Fruit fly (Drosophila melanogaster) whole organism, embryonic: Measurements from ENCODE around the gene TfIIA-S.

Experiments used
- CG12236 ChIP-seq: fragments of 200-800 bp; sonication (Bioruptor generic); optimal IDR thresholded peaks from 2 replicates; lab custom pipeline; 2016; ENCODE audit warnings: missing biosample characterization, missing genetic modification characterization
- CG12744 ChIP-seq: fragments of 200-800 bp; sonication (Bioruptor generic); optimal IDR thresholded peaks from 2 replicates; lab custom pipeline; 2016; ENCODE audit warnings: missing biosample characterization, missing genetic modification characterization
- CG15514 ChIP-seq: fragments of 200-800 bp; sonication (Bioruptor generic); optimal IDR thresholded peaks from 3 replicates; lab custom pipeline; 2017; ENCODE audit warnings: missing biosample characterization, missing genetic modification characterization, mild to moderate bottlenecking, moderate library complexity, missing genetic modification reagents
- CG15696 ChIP-seq: fragments of 200-800 bp; sonication (Bioruptor generic); optimal IDR thresholded peaks from 2 replicates; lab custom pipeline; 2019; ENCODE audit warnings: missing biosample characterization, mild to moderate bottlenecking, missing genetic modification characterization, moderate library complexity
- CG17186 ChIP-seq: fragments of 200-800 bp; sonication (Bioruptor generic); optimal IDR thresholded peaks from 3 replicates; lab custom pipeline; 2017; ENCODE audit warnings: missing biosample characterization, missing genetic modification reagents, missing genetic modification characterization
- CG17359 ChIP-seq: fragments of 200-800 bp; sonication (Bioruptor generic); optimal IDR thresholded peaks from 3 replicates; lab custom pipeline; 2018; ENCODE audit warnings: missing biosample characterization, mild to moderate bottlenecking, missing genetic modification characterization, moderate library complexity
- CG18619 ChIP-seq: fragments of 200-800 bp; sonication (Bioruptor generic); optimal IDR thresholded peaks from 3 replicates; lab custom pipeline; 2017; ENCODE audit warnings: missing biosample characterization, mild to moderate bottlenecking, missing genetic modification characterization
- CG2129 ChIP-seq: fragments of 200-800 bp; sonication (Bioruptor generic); IDR thresholded peaks from 2 replicates; pipeline ENCODE4 v1.3.6; 2022; ENCODE audit warnings: missing biosample characterization, missing genetic modification characterization; ENCODE audit not compliant: partially characterized antibody
- CG2875 ChIP-seq: fragments of 200-800 bp; sonication (Bioruptor generic); optimal IDR thresholded peaks from 2 replicates; lab custom pipeline; 2017; ENCODE audit warnings: missing biosample characterization, mild to moderate bottlenecking, missing genetic modification characterization, missing genetic modification reagents
- CG30020 ChIP-seq: fragments of 200-800 bp; optimal IDR thresholded peaks from 2 replicates; lab custom pipeline; 2019; ENCODE audit warnings: missing biosample characterization, mild to moderate bottlenecking, missing genetic modification characterization, moderate library complexity
- CG30403 ChIP-seq: fragments of 200-800 bp; sonication (Bioruptor generic); optimal IDR thresholded peaks from 3 replicates; lab custom pipeline; 2016; ENCODE audit warnings: missing biosample characterization, missing genetic modification characterization
- CG30431 ChIP-seq: fragments of 200-800 bp; sonication (Bioruptor generic); optimal IDR thresholded peaks from 2 replicates; lab custom pipeline; 2017; ENCODE audit warnings: missing biosample characterization, missing genetic modification characterization
- CG3163 ChIP-seq: fragments of 200-800 bp; sonication (Bioruptor generic); optimal IDR thresholded peaks from 3 replicates; lab custom pipeline; 2016; ENCODE audit warnings: missing biosample characterization, missing genetic modification characterization
- CG43689 ChIP-seq: fragments of 200-800 bp; sonication (Bioruptor generic); IDR thresholded peaks from 2 replicates; pipeline ENCODE4 v1.3.6; 2022; ENCODE audit warnings: missing biosample characterization, missing genetic modification characterization
- CG4404 ChIP-seq: fragments of 200-800 bp; sonication (Bioruptor generic); IDR thresholded peaks from 2 replicates; pipeline ENCODE4 v1.3.6; 2022; ENCODE audit warnings: missing biosample characterization, missing genetic modification characterization
- CG6765 ChIP-seq: fragments of 200-800 bp; sonication (Bioruptor generic); optimal IDR thresholded peaks from 3 replicates; lab custom pipeline; 2017; ENCODE audit warnings: missing biosample characterization, mild to moderate bottlenecking, missing genetic modification characterization
- CG7357 ChIP-seq: fragments of 200-800 bp; sonication (Bioruptor generic); IDR thresholded peaks from 3 replicates; pipeline ENCODE4 v1.3.6; 2022; ENCODE audit warnings: missing biosample characterization, missing genetic modification characterization
- CG7839 ChIP-seq: fragments of 200-800 bp; sonication (Bioruptor generic); optimal IDR thresholded peaks from 3 replicates; lab custom pipeline; 2018; ENCODE audit warnings: missing biosample characterization, mild to moderate bottlenecking, missing genetic modification characterization, moderate library complexity
- CG8388 ChIP-seq: fragments of 200-800 bp; sonication (Bioruptor generic); optimal IDR thresholded peaks from 2 replicates; lab custom pipeline; 2019; ENCODE audit warnings: missing biosample characterization, mild to moderate bottlenecking, missing genetic modification characterization, moderate library complexity
- CG9876 ChIP-seq: fragments of 200-800 bp; sonication (Bioruptor generic); optimal IDR thresholded peaks from 2 replicates; lab custom pipeline; 2016; ENCODE audit warnings: missing biosample characterization, missing genetic modification characterization
- CTCF ChIP-seq: fragments of 200-800 bp; sonication (Bioruptor generic); optimal IDR thresholded peaks from 2 replicates; lab custom pipeline; 2017; ENCODE audit warnings: missing biosample characterization, mild to moderate bottlenecking, missing genetic modification characterization, moderate library complexity
- Dip2 ChIP-seq: fragments of 200-800 bp; sonication (Bioruptor generic); IDR thresholded peaks from 2 replicates; pipeline ENCODE4 v1.3.6; 2022; ENCODE audit warnings: missing biosample characterization, missing genetic modification characterization
- Fer1 ChIP-seq: fragments of 200-800 bp; sonication (Bioruptor generic); optimal IDR thresholded peaks from 2 replicates; lab custom pipeline; 2017; ENCODE audit warnings: missing biosample characterization, mild to moderate bottlenecking, missing genetic modification characterization
- Lpt ChIP-seq: fragments of >200 bp; optimal IDR thresholded peaks from 2 replicates; lab custom pipeline; 2018; ENCODE audit warnings: missing biosample characterization, missing genetic modification characterization
- Myb ChIP-seq: fragments of 200-800 bp; sonication (Bioruptor generic); optimal IDR thresholded peaks from 2 replicates; lab custom pipeline; 2016; ENCODE audit warnings: missing biosample characterization, missing genetic modification characterization
- NFAT ChIP-seq: fragments of 200-800 bp; sonication (Bioruptor generic); IDR thresholded peaks from 2 replicates; pipeline ENCODE4 v1.3.6; 2022; ENCODE audit warnings: missing biosample characterization, missing genetic modification characterization
- PHDP ChIP-seq: fragments of 200-800 bp; sonication (Bioruptor generic); optimal IDR thresholded peaks from 3 replicates; lab custom pipeline; 2018; ENCODE audit warnings: missing biosample characterization, mild to moderate bottlenecking, missing genetic modification characterization, moderate library complexity
- Spps ChIP-seq: fragments of 200-800 bp; sonication (Bioruptor generic); optimal IDR thresholded peaks from 2 replicates; lab custom pipeline; 2018; ENCODE audit warnings: missing biosample characterization, mild to moderate bottlenecking, missing genetic modification characterization
- Trl ChIP-seq, 3 experiments: fragments of >200 bp in 2 of 3; fragments of 200-800 bp in 1 of 3; sonication (Bioruptor generic) in 1 of 3; optimal IDR thresholded peaks; 2 replicates in 1 of 3; 3 replicates in 2 of 3; lab custom pipeline; 2016 to 2017; ENCODE audit warnings: missing biosample characterization in 1 of 3, missing genetic modification characterization in 1 of 3
- abd-A ChIP-seq: fragments of 200-800 bp; sonication (Bioruptor generic); optimal IDR thresholded peaks from 3 replicates; lab custom pipeline; 2019; ENCODE audit warnings: missing biosample characterization, mild to moderate bottlenecking, missing genetic modification characterization, moderate library complexity
- ac ChIP-seq: fragments of 200-800 bp; sonication (Bioruptor generic); optimal IDR thresholded peaks from 3 replicates; lab custom pipeline; 2017; ENCODE audit warnings: missing biosample characterization, mild to moderate bottlenecking, missing genetic modification characterization
- bsh ChIP-seq, 2 experiments: fragments of 200-800 bp; sonication (Bioruptor generic); optimal IDR thresholded peaks; 2 replicates each; lab custom pipeline; 2017 to 2018; ENCODE audit warnings: mild to moderate bottlenecking in 2 of 2, missing biosample characterization in 2 of 2, missing genetic modification characterization in 2 of 2, moderate library complexity in 1 of 2
- btn ChIP-seq: fragments of 200-800 bp; sonication (Bioruptor generic); optimal IDR thresholded peaks from 2 replicates; lab custom pipeline; 2016; ENCODE audit warnings: missing biosample characterization, missing genetic modification characterization
- cato ChIP-seq: fragments of 200-800 bp; sonication (Bioruptor generic); optimal IDR thresholded peaks from 2 replicates; lab custom pipeline; 2016; ENCODE audit warnings: missing biosample characterization, missing genetic modification characterization, borderline replicate concordance
- danr ChIP-seq: fragments of 200-800 bp; sonication (Bioruptor generic); IDR thresholded peaks from 2 replicates; pipeline ENCODE4 v1.3.6; 2022; ENCODE audit warnings: missing biosample characterization, missing genetic modification characterization
- dysf ChIP-seq: fragments of 200-800 bp; sonication (Bioruptor generic); IDR thresholded peaks from 3 replicates; pipeline ENCODE4 v1.3.6; 2022; ENCODE audit warnings: missing biosample characterization, missing genetic modification characterization
- fd64A ChIP-seq: fragments of 200-800 bp; sonication (Bioruptor generic); optimal IDR thresholded peaks from 3 replicates; lab custom pipeline; 2018; ENCODE audit warnings: missing biosample characterization, mild to moderate bottlenecking, missing genetic modification characterization
- fd96Cb ChIP-seq: fragments of 200-800 bp; sonication (Bioruptor generic); optimal IDR thresholded peaks from 2 replicates; lab custom pipeline; 2018; ENCODE audit warnings: missing biosample characterization, mild to moderate bottlenecking, missing genetic modification characterization, moderate library complexity
- fu2 ChIP-seq: fragments of 200-800 bp; sonication (Bioruptor generic); optimal IDR thresholded peaks from 2 replicates; lab custom pipeline; 2016; ENCODE audit warnings: missing biosample characterization, missing genetic modification characterization
- hkb ChIP-seq, 2 experiments: fragments of 200-800 bp in 1 of 2; fragments of >200 bp in 1 of 2; sonication (Bioruptor generic) in 1 of 2; IDR thresholded peaks in 1 of 2; optimal IDR thresholded peaks in 1 of 2; 2 replicates each; pipeline versions ENCODE4 v1.3.6 to Lab custom; 2017 to 2022; ENCODE audit warnings: missing biosample characterization in 1 of 2, missing genetic modification characterization in 1 of 2
- lov ChIP-seq, 2 experiments: fragments of 200-800 bp in 1 of 2; fragments of >200 bp in 1 of 2; sonication (Bioruptor generic) in 1 of 2; IDR thresholded peaks in 1 of 2; optimal IDR thresholded peaks in 1 of 2; 2 replicates in 1 of 2; 3 replicates in 1 of 2; pipeline versions ENCODE4 v1.3.6 to Lab custom; 2017 to 2022; ENCODE audit warnings: missing biosample characterization in 1 of 2, missing genetic modification characterization in 1 of 2
- oc ChIP-seq: fragments of 200-800 bp; sonication (Bioruptor generic); optimal IDR thresholded peaks from 2 replicates; lab custom pipeline; 2018; ENCODE audit warnings: missing biosample characterization, mild to moderate bottlenecking, missing genetic modification characterization, moderate library complexity
- p53 ChIP-seq: fragments of 200-800 bp; sonication (Bioruptor generic); optimal IDR thresholded peaks from 2 replicates; lab custom pipeline; 2016; ENCODE audit warnings: missing biosample characterization, missing genetic modification characterization
- sna ChIP-seq: fragments of 200-800 bp; sonication (Bioruptor generic); IDR thresholded peaks from 2 replicates; pipeline ENCODE4 v1.3.6; 2022; ENCODE audit warnings: missing biosample characterization, missing genetic modification characterization; ENCODE audit not compliant: partially characterized antibody
- tap ChIP-seq: fragments of 200-800 bp; optimal IDR thresholded peaks from 3 replicates; lab custom pipeline; 2019; ENCODE audit warnings: missing biosample characterization, mild to moderate bottlenecking, missing genetic modification characterization, moderate library complexity
- trem ChIP-seq: fragments of 200-800 bp; optimal IDR thresholded peaks from 3 replicates; lab custom pipeline; 2019; ENCODE audit warnings: missing biosample characterization, mild to moderate bottlenecking, missing genetic modification characterization, moderate library complexity
- tup ChIP-seq: fragments of 200-800 bp; sonication (Bioruptor generic); optimal IDR thresholded peaks from 2 replicates; lab custom pipeline; 2016; ENCODE audit warnings: missing biosample characterization, mild to moderate bottlenecking, missing genetic modification characterization, moderate library complexity
- yki ChIP-seq: fragments of >200 bp; optimal IDR thresholded peaks from 3 replicates; lab custom pipeline; 2018

The TfIIA-S gene

DNA sequence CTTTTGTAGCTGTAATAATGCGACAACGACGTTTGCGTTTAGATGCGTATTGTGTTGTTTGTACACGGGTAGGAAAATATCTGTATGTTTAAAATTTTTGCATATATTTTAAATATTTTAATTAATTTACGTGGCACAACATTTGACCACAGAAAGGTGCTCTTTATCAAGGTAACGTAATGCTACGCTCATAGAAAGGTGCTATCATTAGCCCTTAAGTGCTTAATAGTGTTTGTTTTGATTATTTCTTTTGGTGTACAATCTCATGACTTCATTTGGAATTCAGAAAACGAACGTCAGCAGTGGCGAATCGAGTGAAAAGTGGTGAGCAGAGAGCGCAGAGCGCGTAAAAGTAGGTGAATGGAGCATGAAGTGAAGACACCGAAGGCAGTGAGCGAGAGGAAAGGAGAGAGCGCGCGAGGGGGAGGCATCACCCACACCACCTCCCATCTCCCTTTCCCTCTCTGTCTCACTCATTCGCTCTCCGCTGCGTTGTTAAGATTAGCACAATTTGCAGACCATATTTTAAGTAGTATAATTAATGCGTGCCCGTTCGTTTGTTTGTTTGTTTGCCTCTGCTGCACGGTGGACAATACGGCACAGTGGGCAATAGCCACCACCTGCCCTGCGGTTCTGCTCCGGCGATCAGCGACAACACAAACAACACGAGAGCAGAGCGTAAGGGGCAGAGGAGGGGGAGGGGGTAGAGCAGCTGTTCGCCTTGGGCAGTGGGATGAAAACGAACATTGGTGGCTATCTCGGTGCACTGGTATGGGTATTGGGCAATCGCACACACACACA lies 31.0 kb upstream of the TfIIA-S start (continued):
- TF ChIP-seq lov (optimal IDR thresholded peaks at IDR 0.05; lab: Kevin White, UChicago), result no peak
- TF ChIP-seq lov (GFP tag; IDR thresholded peaks at IDR 0.05; lab: Robert Waterston, UW), result peak; percentile 4; the same call in 1 of the 3 replicates
- TF ChIP-seq CG7357, result no peak
- peak; percentile 65 to 79 for TF ChIP-seq Trl (optimal IDR thresholded peaks at IDR 0.05; lab: Kevin White, UChicago)
- TF ChIP-seq Trl (GFP tag; optimal IDR thresholded peaks at IDR 0.05; lab: Kevin White, UChicago), result no peak
- TF ChIP-seq CG30020 (tag; lab: Kevin White, UChicago), result no peak
- TF ChIP-seq CG18619 (GFP tag; lab: Kevin White, UChicago), result peak; percentile 22
- no peak for TF ChIP-seq CG17186 (GFP tag; lab: Kevin White, UChicago)
- no peak for TF ChIP-seq CG12744 (GFP tag; lab: Kevin White, UChicago)
- TF ChIP-seq CG4404 (GFP tag; lab: Robert Waterston, UW), result no peak
- TF ChIP-seq CG12236 (GFP tag; lab: Kevin White, UChicago), result peak; percentile 2
- peak; percentile 24 for TF ChIP-seq CG8388 (GFP tag; lab: Kevin White, UChicago)
- TF ChIP-seq NFAT, result no peak; the same call in 1 of the 2 replicates
- peak; percentile 8 for TF ChIP-seq trem (tag; lab: Kevin White, UChicago)
- TF ChIP-seq CG43689 (GFP tag; lab: Robert Waterston, UW), result no peak
- no peak for TF ChIP-seq sna (GFP tag; lab: Robert Waterston, UW)
- TF ChIP-seq CG2875 (GFP tag; lab: Kevin White, UChicago), result no peak
- peak; percentile 33 for TF ChIP-seq Fer1 (GFP tag; lab: Kevin White, UChicago)
- no peak for TF ChIP-seq cato (GFP tag; lab: Kevin White, UChicago)
- TF ChIP-seq abd-A (tag; lab: Kevin White, UChicago), result peak; percentile 83
- peak; percentile 53 for TF ChIP-seq fd96Cb (tag; lab: Kevin White, UChicago)
- TF ChIP-seq hkb (optimal IDR thresholded peaks at IDR 0.05; lab: Kevin White, UChicago), result no peak
- TF ChIP-seq hkb (GFP tag; IDR thresholded peaks at IDR 0.05; lab: Robert Waterston, UW), result peak; percentile 64
- TF ChIP-seq CG7839 (tag; lab: Kevin White, UChicago), result peak; percentile 60
- TF ChIP-seq danr, result no peak
- TF ChIP-seq p53, result no peak
- TF ChIP-seq Lpt (GFP tag; lab: Kevin White, UChicago), result no peak
- peak; percentile 26 for TF ChIP-seq CG15514 (GFP tag; lab: Kevin White, UChicago)
- peak; percentile 70 for TF ChIP-seq yki
- TF ChIP-seq PHDP (tag; lab: Kevin White, UChicago), result peak; percentile 42
- no peak for TF ChIP-seq fu2
- peak; percentile 12 for TF ChIP-seq tup
- no peak for TF ChIP-seq oc (tag; lab: Kevin White, UChicago)
- no peak for TF ChIP-seq CG3163
- TF ChIP-seq ac, result peak; percentile 26
- TF ChIP-seq btn (GFP tag; lab: Kevin White, UChicago), result peak; percentile 42
- TF ChIP-seq fd64A (GFP tag; lab: Kevin White, UChicago), result no peak
- TF ChIP-seq CG30403 (GFP tag; lab: Kevin White, UChicago), result peak; percentile 45
- TF ChIP-seq CG6765, result no peak
- no peak for TF ChIP-seq CG2129 (GFP tag; lab: Robert Waterston, UW)
- TF ChIP-seq dysf (GFP tag; lab: Robert Waterston, UW), result peak; percentile 40
- TF ChIP-seq CG30431 (GFP tag; lab: Kevin White, UChicago), result no peak
- no peak for TF ChIP-seq CTCF
- no peak for TF ChIP-seq Spps (tag; lab: Kevin White, UChicago)
- TF ChIP-seq CG17359, result peak; percentile 57
- no peak for TF ChIP-seq CG15696
- peak in 1 of 2 experiments; percentile 47 for TF ChIP-seq bsh (GFP tag; optimal IDR thresholded peaks at IDR 0.05; lab: Kevin White, UChicago)
- TF ChIP-seq Myb (GFP tag; lab: Kevin White, UChicago), result no peak
- no peak for TF ChIP-seq Dip2
- TF ChIP-seq tap (tag; lab: Kevin White, UChicago), result peak; percentile 39
- no peak for TF ChIP-seq CG9876 (GFP tag; lab: Kevin White, UChicago)
